Fruit fly (Drosophila melanogaster) whole organism, embryonic: ENCODE data around the gene Gpdh1.

ENCODE experiments used
- Ada2b ChIP-seq: fragments of 200-800 bp; sonication (Bioruptor generic); IDR thresholded peaks from 2 replicates; pipeline ENCODE4 v1.3.6; 2022; ENCODE audit warnings: missing biosample characterization, missing genetic modification characterization
- Adf1 ChIP-seq: fragments of 200-800 bp; sonication (Bioruptor generic); IDR thresholded peaks from 2 replicates; pipeline ENCODE4 v1.3.6; 2022; ENCODE audit warnings: missing biosample characterization, missing genetic modification characterization
- Bdp1 ChIP-seq: fragments of 200-800 bp; sonication (Bioruptor generic); optimal IDR thresholded peaks from 3 replicates; lab custom pipeline; 2016; ENCODE audit warnings: missing biosample characterization, missing genetic modification characterization
- C15 ChIP-seq: fragments of 200-800 bp; sonication (Bioruptor generic); IDR thresholded peaks from 3 replicates; pipeline ENCODE4 v1.3.6; 2022; ENCODE audit warnings: missing biosample characterization, missing genetic modification characterization
- CG12071 ChIP-seq: fragments of 200-800 bp; sonication (Bioruptor generic); optimal IDR thresholded peaks from 3 replicates; lab custom pipeline; 2018; ENCODE audit warnings: missing biosample characterization, mild to moderate bottlenecking, missing genetic modification characterization
- CG12155 ChIP-seq: fragments of 200-800 bp; sonication (Bioruptor generic); optimal IDR thresholded peaks from 3 replicates; lab custom pipeline; 2016; ENCODE audit warnings: missing biosample characterization, missing genetic modification characterization
- CG16779 ChIP-seq: fragments of 200-800 bp; sonication (Bioruptor generic); IDR thresholded peaks from 2 replicates; pipeline ENCODE4 v1.3.6; 2022; ENCODE audit warnings: missing biosample characterization, missing genetic modification characterization
- CG17612 ChIP-seq: fragments of 200-800 bp; sonication (Bioruptor generic); IDR thresholded peaks from 2 replicates; pipeline ENCODE4 v1.3.6; 2022; ENCODE audit warnings: missing biosample characterization, missing genetic modification characterization
- CG17802 ChIP-seq: fragments of 200-800 bp; sonication (Bioruptor generic); optimal IDR thresholded peaks from 2 replicates; lab custom pipeline; 2018; ENCODE audit warnings: missing biosample characterization, mild to moderate bottlenecking, missing genetic modification characterization, moderate library complexity
- CG3847 ChIP-seq: fragments of 200-800 bp; sonication (Bioruptor generic); IDR thresholded peaks from 2 replicates; pipeline ENCODE4 v1.3.6; 2022; ENCODE audit warnings: missing biosample characterization, missing genetic modification characterization
- CG42726 ChIP-seq: fragments of 200-800 bp; sonication (Bioruptor generic); IDR thresholded peaks from 2 replicates; pipeline ENCODE4 v1.3.6; 2022; ENCODE audit warnings: missing biosample characterization, missing genetic modification characterization; ENCODE audit not compliant: partially characterized antibody
- CG5180 ChIP-seq: fragments of 200-800 bp; sonication (Bioruptor generic); optimal IDR thresholded peaks from 3 replicates; lab custom pipeline; 2017; ENCODE audit warnings: missing biosample characterization, missing genetic modification characterization, mild to moderate bottlenecking, moderate library complexity, missing genetic modification reagents
- CG6854 ChIP-seq: fragments of 200-800 bp; sonication (Bioruptor generic); optimal IDR thresholded peaks from 3 replicates; lab custom pipeline; 2017; ENCODE audit warnings: missing biosample characterization, mild to moderate bottlenecking, missing genetic modification characterization
- CG7271 ChIP-seq: fragments of 200-800 bp; sonication (Bioruptor generic); optimal IDR thresholded peaks from 2 replicates; lab custom pipeline; 2018; ENCODE audit warnings: missing biosample characterization, mild to moderate bottlenecking, missing genetic modification characterization, moderate library complexity
- CG7963 ChIP-seq: fragments of 200-800 bp; sonication (Bioruptor generic); IDR thresholded peaks from 3 replicates; pipeline ENCODE4 v1.3.6; 2022; ENCODE audit warnings: missing biosample characterization, missing genetic modification characterization; ENCODE audit not compliant: partially characterized antibody
- CG8478 ChIP-seq: fragments of >200 bp; optimal IDR thresholded peaks from 2 replicates; lab custom pipeline; 2018
- CG9817 ChIP-seq: fragments of 200-800 bp; sonication (Bioruptor generic); optimal IDR thresholded peaks from 2 replicates; lab custom pipeline; 2018; ENCODE audit warnings: missing biosample characterization, mild to moderate bottlenecking, missing genetic modification characterization, moderate library complexity
- Deaf1 ChIP-seq: fragments of 200-800 bp; optimal IDR thresholded peaks from 3 replicates; lab custom pipeline; 2019; ENCODE audit warnings: missing biosample characterization, mild to moderate bottlenecking, missing genetic modification characterization, moderate library complexity
- E2f2 ChIP-seq: fragments of 200-800 bp; sonication (Bioruptor generic); IDR thresholded peaks from 2 replicates; pipeline ENCODE4 v1.3.6; 2022; ENCODE audit warnings: missing biosample characterization, missing genetic modification characterization
- HLHmδ ChIP-seq: fragments of 200-800 bp; sonication (Bioruptor generic); optimal IDR thresholded peaks from 2 replicates; lab custom pipeline; 2018; ENCODE audit warnings: missing biosample characterization, mild to moderate bottlenecking, missing genetic modification characterization, moderate library complexity
- Jarid2 ChIP-seq: fragments of 200-800 bp; sonication (Bioruptor generic); optimal IDR thresholded peaks from 3 replicates; lab custom pipeline; 2017; ENCODE audit warnings: mild to moderate bottlenecking, missing biosample characterization, missing genetic modification reagents, missing genetic modification characterization
- NK7.1 ChIP-seq: fragments of 200-800 bp; sonication (Bioruptor generic); optimal IDR thresholded peaks from 3 replicates; lab custom pipeline; 2016; ENCODE audit warnings: missing biosample characterization, missing genetic modification characterization
- Trl ChIP-seq, 3 experiments: fragments of >200 bp in 2 of 3; fragments of 200-800 bp in 1 of 3; sonication (Bioruptor generic) in 1 of 3; optimal IDR thresholded peaks; 2 replicates in 1 of 3; 3 replicates in 2 of 3; lab custom pipeline; 2016 to 2017; ENCODE audit warnings: missing biosample characterization in 1 of 3, missing genetic modification characterization in 1 of 3
- amos ChIP-seq: fragments of 200-800 bp; sonication (Bioruptor generic); IDR thresholded peaks from 2 replicates; pipeline ENCODE4 v1.3.6; 2022; ENCODE audit warnings: missing biosample characterization, missing genetic modification characterization; ENCODE audit not compliant: partially characterized antibody
- bab2 ChIP-seq: fragments of 200-800 bp; sonication (Bioruptor generic); optimal IDR thresholded peaks from 2 replicates; lab custom pipeline; 2016; ENCODE audit warnings: missing biosample characterization, missing genetic modification characterization
- caup ChIP-seq: fragments of 200-800 bp; sonication (Bioruptor generic); optimal IDR thresholded peaks from 3 replicates; lab custom pipeline; 2017; ENCODE audit warnings: missing biosample characterization, mild to moderate bottlenecking, missing genetic modification characterization, moderate library complexity; ENCODE audit not compliant: severe bottlenecking
- cg ChIP-seq: fragments of 200-800 bp; sonication (Bioruptor generic); optimal IDR thresholded peaks from 3 replicates; lab custom pipeline; 2019; ENCODE audit warnings: missing biosample characterization, mild to moderate bottlenecking, missing genetic modification characterization, moderate library complexity
- crol ChIP-seq: fragments of 200-800 bp; sonication (Bioruptor generic); IDR thresholded peaks from 2 replicates; pipeline ENCODE4 v1.3.6; 2022; ENCODE audit warnings: missing biosample characterization, missing genetic modification characterization
- da ChIP-seq: fragments of 200-800 bp; sonication (Bioruptor generic); optimal IDR thresholded peaks from 2 replicates; lab custom pipeline; 2016; ENCODE audit warnings: missing biosample characterization, missing genetic modification characterization
- dan ChIP-seq: fragments of 200-800 bp; sonication (Bioruptor generic); IDR thresholded peaks from 2 replicates; pipeline ENCODE4 v1.3.6; 2022; ENCODE audit warnings: missing biosample characterization, missing genetic modification characterization
- dati ChIP-seq: fragments of 200-800 bp; sonication (Bioruptor generic); IDR thresholded peaks from 2 replicates; pipeline ENCODE4 v1.3.6; 2022; ENCODE audit warnings: missing biosample characterization, missing genetic modification characterization
- ewg ChIP-seq: fragments of 200-800 bp; sonication (Bioruptor generic); optimal IDR thresholded peaks from 3 replicates; lab custom pipeline; 2017; ENCODE audit warnings: mild to moderate bottlenecking, missing biosample characterization, missing genetic modification reagents, missing genetic modification characterization
- eyg ChIP-seq: fragments of 200-800 bp; sonication (Bioruptor generic); optimal IDR thresholded peaks from 3 replicates; lab custom pipeline; 2016; ENCODE audit warnings: missing biosample characterization, missing genetic modification characterization
- fd64A ChIP-seq: fragments of 200-800 bp; sonication (Bioruptor generic); optimal IDR thresholded peaks from 3 replicates; lab custom pipeline; 2018; ENCODE audit warnings: missing biosample characterization, mild to moderate bottlenecking, missing genetic modification characterization
- h ChIP-seq: fragments of >200 bp; optimal IDR thresholded peaks from 2 replicates; lab custom pipeline; 2017
- hbn ChIP-seq: fragments of 200-800 bp; sonication (Bioruptor generic); IDR thresholded peaks from 2 replicates; pipeline ENCODE4 v1.3.6; 2022; ENCODE audit warnings: missing biosample characterization, missing genetic modification characterization; ENCODE audit not compliant: partially characterized antibody
- hth ChIP-seq: fragments of >200 bp; optimal IDR thresholded peaks from 2 replicates; lab custom pipeline; 2017; ENCODE audit warnings: inconsistent platforms
- knrl ChIP-seq: fragments of 200-800 bp; sonication (Bioruptor generic); IDR thresholded peaks from 3 replicates; pipeline ENCODE4 v1.3.6; 2022; ENCODE audit warnings: missing biosample characterization, missing genetic modification characterization; ENCODE audit not compliant: partially characterized antibody
- lab ChIP-seq: fragments of 200-800 bp; sonication (Bioruptor generic); optimal IDR thresholded peaks from 3 replicates; lab custom pipeline; 2017; ENCODE audit warnings: missing biosample characterization, missing genetic modification characterization, mild to moderate bottlenecking, moderate library complexity, missing genetic modification reagents
- nerfin-1 ChIP-seq: fragments of 200-800 bp; sonication (Bioruptor generic); optimal IDR thresholded peaks from 3 replicates; lab custom pipeline; 2019; ENCODE audit warnings: missing biosample characterization, mild to moderate bottlenecking, missing genetic modification characterization, moderate library complexity
- p53 ChIP-seq: fragments of 200-800 bp; sonication (Bioruptor generic); optimal IDR thresholded peaks from 2 replicates; lab custom pipeline; 2016; ENCODE audit warnings: missing biosample characterization, missing genetic modification characterization
- phol ChIP-seq: fragments of 200-800 bp; sonication (Bioruptor generic); optimal IDR thresholded peaks from 3 replicates; lab custom pipeline; 2018; ENCODE audit warnings: missing biosample characterization, mild to moderate bottlenecking, missing genetic modification characterization, moderate library complexity
- pita ChIP-seq: fragments of 200-800 bp; sonication (Bioruptor generic); optimal IDR thresholded peaks from 2 replicates; lab custom pipeline; 2017; ENCODE audit warnings: missing biosample characterization, mild to moderate bottlenecking, missing genetic modification characterization
- pros ChIP-seq: fragments of 200-800 bp; sonication (Bioruptor generic); optimal IDR thresholded peaks from 3 replicates; lab custom pipeline; 2019; ENCODE audit warnings: missing biosample characterization, mild to moderate bottlenecking, missing genetic modification characterization, moderate library complexity
- schlank ChIP-seq: fragments of 200-800 bp; sonication (Bioruptor generic); optimal IDR thresholded peaks from 2 replicates; lab custom pipeline; 2018; ENCODE audit warnings: missing biosample characterization, mild to moderate bottlenecking, missing genetic modification characterization
- sd ChIP-seq: fragments of 200-800 bp; sonication (Bioruptor generic); optimal IDR thresholded peaks from 3 replicates; lab custom pipeline; 2018; ENCODE audit warnings: missing biosample characterization, mild to moderate bottlenecking, missing genetic modification characterization, moderate library complexity
- seq ChIP-seq: fragments of 200-800 bp; sonication (Bioruptor generic); IDR thresholded peaks from 2 replicates; pipeline ENCODE4 v1.3.6; 2022; ENCODE audit warnings: missing biosample characterization, missing genetic modification characterization
- sisA ChIP-seq: fragments of 200-800 bp; sonication (Bioruptor generic); IDR thresholded peaks from 2 replicates; pipeline ENCODE4 v1.3.6; 2022; ENCODE audit warnings: missing biosample characterization, missing genetic modification characterization
- sob ChIP-seq: fragments of 200-800 bp; sonication (Bioruptor generic); IDR thresholded peaks from 2 replicates; pipeline ENCODE4 v1.3.6; 2022; ENCODE audit warnings: missing biosample characterization, missing genetic modification characterization
- toy ChIP-seq: fragments of 200-800 bp; sonication (Bioruptor generic); IDR thresholded peaks from 2 replicates; pipeline ENCODE4 v1.3.6; 2022; ENCODE audit warnings: missing biosample characterization, missing genetic modification characterization
- wor ChIP-seq: fragments of 200-800 bp; sonication (Bioruptor generic); IDR thresholded peaks from 2 replicates; pipeline ENCODE4 v1.3.6; 2022; ENCODE audit warnings: missing biosample characterization, missing genetic modification characterization

Gpdh1 gene

dm6 chr2L:5923603-5924138 lies 19.8 kb upstream of the Gpdh1 start, which contains the start of gene CG9016:
TSS of gene CG9016 (minus strand) at chr2L:5923653.
- TF ChIP-seq ewg (GFP tag; lab: Kevin White, UChicago) = peak; percentile 86
- no peak for TF ChIP-seq sd (tag; lab: Kevin White, UChicago)
- TF ChIP-seq eyg (GFP tag; lab: Kevin White, UChicago) = no peak
- TF ChIP-seq schlank (tag; lab: Kevin White, UChicago) = no peak
- peak; percentile 83 for TF ChIP-seq Deaf1 (tag; lab: Kevin White, UChicago)
- peak; percentile 87 for TF ChIP-seq seq (GFP tag; lab: Robert Waterston, UW)
- TF ChIP-seq lab = no peak
- TF ChIP-seq CG9817 (tag; lab: Kevin White, UChicago) = no peak
- TF ChIP-seq CG7963 (GFP tag; lab: Robert Waterston, UW) = no peak
- TF ChIP-seq CG42726 (GFP tag; lab: Robert Waterston, UW) = peak; percentile 33; the same call in 1 of the 2 replicates
- TF ChIP-seq CG17612 (GFP tag; lab: Robert Waterston, UW) = no peak
- TF ChIP-seq Bdp1 (GFP tag; lab: Kevin White, UChicago) = no peak
- no peak for TF ChIP-seq caup (GFP tag; lab: Kevin White, UChicago)
- peak; percentile 27 for TF ChIP-seq pros
- no peak for TF ChIP-seq bab2 (GFP tag; lab: Kevin White, UChicago)
- no peak for TF ChIP-seq E2f2 (GFP tag; lab: Robert Waterston, UW)
- TF ChIP-seq CG5180 (GFP tag; lab: Kevin White, UChicago) = peak; percentile 46
- no peak for TF ChIP-seq CG7271 (tag; lab: Kevin White, UChicago)
- TF ChIP-seq h (lab: Kevin White, UChicago) = no peak
- TF ChIP-seq dan = no peak
- TF ChIP-seq toy = 0 out of 2 replicates have a peak, but pooled peaks have one; percentile 28
- TF ChIP-seq p53 (GFP tag; lab: Kevin White, UChicago) = no peak
- TF ChIP-seq amos (GFP tag; lab: Robert Waterston, UW) = no peak
- TF ChIP-seq hth (lab: Kevin White, UChicago) = no peak
- peak in 1 of 2 experiments; percentile 9 for TF ChIP-seq Trl (optimal IDR thresholded peaks at IDR 0.05; lab: Kevin White, UChicago)
- no peak for TF ChIP-seq Trl (GFP tag; optimal IDR thresholded peaks at IDR 0.05; lab: Kevin White, UChicago)
- TF ChIP-seq Jarid2 (GFP tag; lab: Kevin White, UChicago) = peak; percentile 25
- TF ChIP-seq CG16779 (GFP tag; lab: Robert Waterston, UW) = no peak
- TF ChIP-seq dati = no peak
- no peak for TF ChIP-seq wor
- no peak for TF ChIP-seq fd64A (GFP tag; lab: Kevin White, UChicago)
- TF ChIP-seq C15 = no peak
- no peak for TF ChIP-seq CG12071 (GFP tag; lab: Kevin White, UChicago)
- no peak for TF ChIP-seq NK7.1 (GFP tag; lab: Kevin White, UChicago)
- no peak for TF ChIP-seq CG17802 (tag; lab: Kevin White, UChicago)
- TF ChIP-seq sisA (GFP tag; lab: Robert Waterston, UW) = no peak
- TF ChIP-seq phol (tag; lab: Kevin White, UChicago) = no peak
- TF ChIP-seq knrl (GFP tag; lab: Robert Waterston, UW) = 0 out of 3 replicates have a peak, but pooled peaks have one; percentile 24
- no peak for TF ChIP-seq CG3847
- TF ChIP-seq CG12155 (GFP tag; lab: Kevin White, UChicago) = no peak
- TF ChIP-seq sob (GFP tag; lab: Robert Waterston, UW) = no peak
- no peak for TF ChIP-seq da (GFP tag; lab: Kevin White, UChicago)
- TF ChIP-seq Ada2b = no peak
- peak; percentile 73 for TF ChIP-seq cg
- no peak for TF ChIP-seq HLHmδ (GFP tag; lab: Kevin White, UChicago)
- TF ChIP-seq pita = no peak
- no peak for TF ChIP-seq hbn
- peak; percentile 5 for TF ChIP-seq nerfin-1 (tag; lab: Kevin White, UChicago)
- peak; percentile 79 for TF ChIP-seq CG8478 (lab: Kevin White, UChicago)
- peak; percentile 89 for TF ChIP-seq crol (GFP tag; lab: Robert Waterston, UW)
- no peak for TF ChIP-seq CG6854
- TF ChIP-seq Adf1 (GFP tag; lab: Robert Waterston, UW) = peak; percentile 80
